Worm (Caenorhabditis elegans): ENCODE data around the gene F49C12.3.

The F49C12.3 gene

DNA sequence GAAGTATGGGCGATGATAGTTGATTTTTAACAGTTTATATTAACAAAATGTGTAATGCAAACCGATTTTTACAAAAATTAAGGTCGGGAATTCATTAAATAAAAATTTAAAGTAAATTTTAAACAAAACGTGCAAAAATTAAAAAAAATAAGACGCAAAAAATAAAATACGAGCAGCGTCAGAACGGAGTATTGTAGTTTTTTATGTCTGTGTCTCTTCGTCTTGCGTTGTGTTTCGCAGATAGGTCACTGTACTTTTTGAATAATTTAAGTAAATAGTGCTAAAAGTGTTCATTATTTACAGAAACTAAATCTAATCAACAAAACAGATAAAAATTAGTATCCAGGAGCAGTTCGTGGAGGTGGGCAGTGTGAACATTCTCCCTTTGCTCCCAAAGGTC is 39.9 kb upstream of the F49C12.3 start:
- TF ChIP-seq lsy-2 (tag; optimal IDR thresholded peaks at IDR 0.05) (peak; percentile 26), lin-32 (GFP tag; optimal IDR thresholded peaks at IDR 0.05) (no peak), pha-4 (tag; optimal IDR thresholded peaks at IDR 0.05) (peak; percentile 25), ceh-83 (GFP tag; optimal IDR thresholded peaks at IDR 0.05) (no peak), flh-1 (GFP tag; optimal IDR thresholded peaks at IDR 0.05) (no peak), M03D4.4 (tag; optimal IDR thresholded peaks at IDR 0.05) (no peak), zip-8 (tag; optimal IDR thresholded peaks at IDR 0.05) (no peak), tbx-8 (GFP tag; optimal IDR thresholded peaks at IDR 0.05) (no peak), lin-13 (tag; optimal IDR thresholded peaks at IDR 0.05) (no peak), nhr-237 (tag; optimal IDR thresholded peaks at IDR 0.05) (peak; percentile 3), sem-2 (GFP tag; optimal IDR thresholded peaks at IDR 0.05) (no peak), drap-1 (GFP tag; optimal IDR thresholded peaks at IDR 0.05) (no peak), hlh-1 (tag; optimal IDR thresholded peaks at IDR 0.05) (no peak)

DNA sequence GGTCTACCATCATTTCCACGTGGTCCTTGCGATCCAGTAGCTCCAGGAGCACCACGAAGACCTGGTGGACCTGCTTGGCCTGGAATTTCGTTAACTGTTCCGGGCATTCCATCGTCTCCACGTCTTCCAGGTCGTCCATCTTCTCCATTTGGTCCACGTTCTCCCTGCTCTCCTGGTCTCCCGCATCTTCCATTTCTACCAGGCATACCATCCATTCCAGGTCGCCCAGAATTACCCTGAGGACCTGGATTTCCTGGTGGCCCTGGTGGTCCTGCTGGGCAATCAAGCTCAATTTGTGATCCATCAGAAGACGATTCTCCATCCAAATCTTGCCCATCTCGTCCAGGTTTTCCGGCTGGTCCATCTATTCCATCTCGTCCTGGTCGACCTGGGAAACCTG is 39.4 kb upstream of the F49C12.3 start:
- TF ChIP-seq cnd-1 (tag; optimal IDR thresholded peaks at IDR 0.05) (no peak), sem-2 (GFP tag; optimal IDR thresholded peaks at IDR 0.05) (no peak), drap-1 (GFP tag; optimal IDR thresholded peaks at IDR 0.05) (no peak)

- no peak for TF ChIP-seq ces-1 (GFP tag; optimal IDR thresholded peaks at IDR 0.05)
- no peak for TF ChIP-seq unc-62 (GFP tag; optimal IDR thresholded peaks at IDR 0.05)
- TF ChIP-seq lin-32 (GFP tag; optimal IDR thresholded peaks at IDR 0.05) = no peak
- TF ChIP-seq zip-8 (tag; optimal IDR thresholded peaks at IDR 0.05) = no peak
- TF ChIP-seq ham-2 (GFP tag; optimal IDR thresholded peaks at IDR 0.05) = no peak
- no peak for TF ChIP-seq nhr-76 (tag; optimal IDR thresholded peaks at IDR 0.05)
- no peak for TF ChIP-seq blmp-1 (tag; optimal IDR thresholded peaks at IDR 0.05)
- no peak for TF ChIP-seq pha-4 (tag; optimal IDR thresholded peaks at IDR 0.05)
- no peak for TF ChIP-seq M03D4.4 (tag; optimal IDR thresholded peaks at IDR 0.05)
- no peak for TF ChIP-seq elt-1 (tag; optimal IDR thresholded peaks at IDR 0.05; ENCODE audit: borderline replicate concordance, insufficient read depth)
- no peak for TF ChIP-seq unc-120 (tag; optimal IDR thresholded peaks at IDR 0.05; ENCODE audit: poor library complexity, severe bottlenecking)
- TF ChIP-seq sptf-1 (tag; optimal IDR thresholded peaks at IDR 0.05) = no peak
- no peak for TF ChIP-seq hlh-1 (tag; optimal IDR thresholded peaks at IDR 0.05)
These were observed 38.5 kb upstream of the F49C12.3 start, which contains the start of gene col-120 for ce11 chrIV:9261687-9262086. col-120 (minus strand) TSS chrIV:9261787.

- TF ChIP-seq lin-13 (tag; optimal IDR thresholded peaks at IDR 0.05) = no peak
- no peak for TF ChIP-seq ztf-11 (tag; optimal IDR thresholded peaks at IDR 0.05)
- no peak for TF ChIP-seq ceh-39 (tag; optimal IDR thresholded peaks at IDR 0.05)
- TF ChIP-seq pha-4 (tag; optimal IDR thresholded peaks at IDR 0.05) = no peak
- no peak for TF ChIP-seq cnd-1 (tag; optimal IDR thresholded peaks at IDR 0.05)
- no peak for TF ChIP-seq unc-120 (tag; optimal IDR thresholded peaks at IDR 0.05; ENCODE audit: poor library complexity, severe bottlenecking)
- no peak for TF ChIP-seq elt-1 (tag; optimal IDR thresholded peaks at IDR 0.05; ENCODE audit: borderline replicate concordance, insufficient read depth)
- no peak for TF ChIP-seq blmp-1 (tag; optimal IDR thresholded peaks at IDR 0.05)
- no peak for TF ChIP-seq unc-62 (GFP tag; optimal IDR thresholded peaks at IDR 0.05)
- no peak for TF ChIP-seq nhr-28 (tag; optimal IDR thresholded peaks at IDR 0.05)
- no peak for TF ChIP-seq ham-2 (GFP tag; optimal IDR thresholded peaks at IDR 0.05)
These were observed 37.9 kb upstream of the F49C12.3 start for ce11 chrIV:9262295-9262694.

ce11 chrIV:9263812-9264320 is 36.4 kb upstream of the F49C12.3 start, which contains the start of gene flh-1:
flh-1 (minus strand) TSS chrIV:9264270.
- TF ChIP-seq nhr-2 (tag; optimal IDR thresholded peaks at IDR 0.05) (peak; percentile 73), lsy-2 (tag; optimal IDR thresholded peaks at IDR 0.05) (no peak), lin-32 (GFP tag; optimal IDR thresholded peaks at IDR 0.05) (peak; percentile 91), bed-3 (GFP tag; optimal IDR thresholded peaks at IDR 0.05) (no peak), drap-1 (GFP tag; optimal IDR thresholded peaks at IDR 0.05) (peak; percentile 56), ces-1 (GFP tag; optimal IDR thresholded peaks at IDR 0.05) (peak; percentile 18), flh-1 (GFP tag; optimal IDR thresholded peaks at IDR 0.05) (no peak), sem-2 (GFP tag; optimal IDR thresholded peaks at IDR 0.05) (no peak), elt-3 (tag; optimal IDR thresholded peaks at IDR 0.05) (no peak), ceh-39 (tag; optimal IDR thresholded peaks at IDR 0.05) (peak; percentile 42), mep-1 (tag; optimal IDR thresholded peaks at IDR 0.05) (peak; percentile 55), pha-4 (tag; optimal IDR thresholded peaks at IDR 0.05) (peak; percentile 35), M03D4.4 (tag; optimal IDR thresholded peaks at IDR 0.05) (peak; percentile 27), hlh-1 (tag; optimal IDR thresholded peaks at IDR 0.05) (peak; percentile 64), ceh-83 (GFP tag; optimal IDR thresholded peaks at IDR 0.05) (peak; percentile 17), ztf-11 (tag; optimal IDR thresholded peaks at IDR 0.05) (peak; percentile 37), sptf-1 (tag; optimal IDR thresholded peaks at IDR 0.05) (peak; percentile 69), unc-62 (GFP tag; optimal IDR thresholded peaks at IDR 0.05) (peak; percentile 25), cnd-1 (tag; optimal IDR thresholded peaks at IDR 0.05) (peak; percentile 93), mls-2 (tag; optimal IDR thresholded peaks at IDR 0.05) (peak; percentile 68)
